Worm (Caenorhabditis elegans) whole organism, L1 larva: ENCODE data around the gene F54F7.14.

Experiments
- F16B12.6 ChIP-seq: fragments of 150-350 bp; optimal IDR thresholded peaks from 2 replicates; lab custom pipeline; 2014; ENCODE audit warnings: missing biosample characterization, missing genetic modification characterization
- dpl-1 ChIP-seq, 3 experiments: fragments of 150-350 bp in 2 of 3; sonication (generic microtip) in 1 of 3; optimal IDR thresholded peaks; 2 replicates each; lab custom pipeline; 2014 to 2017; ENCODE audit warnings: missing biosample characterization in 3 of 3, missing genetic modification characterization in 3 of 3, missing genetic modification reagents in 3 of 3
- fkh-8 ChIP-seq: sonication (generic microtip); optimal IDR thresholded peaks from 2 replicates; lab custom pipeline; 2016; ENCODE audit warnings: mild to moderate bottlenecking, missing genetic modification characterization, missing compliant biosample characterization
- nhr-12 ChIP-seq: sonication (generic microtip); optimal IDR thresholded peaks from 2 replicates; lab custom pipeline; 2017; ENCODE audit warnings: missing biosample characterization, missing genetic modification characterization
- snpc-4 ChIP-seq: fragments of 150-350 bp; optimal IDR thresholded peaks from 2 replicates; lab custom pipeline; 2014; ENCODE audit warnings: missing biosample characterization, missing genetic modification characterization
- unc-62 ChIP-seq: fragments of 150-350 bp; optimal IDR thresholded peaks from 2 replicates; lab custom pipeline; 2014; ENCODE audit warnings: missing biosample characterization, missing genetic modification reagents, missing genetic modification characterization

DNA sequence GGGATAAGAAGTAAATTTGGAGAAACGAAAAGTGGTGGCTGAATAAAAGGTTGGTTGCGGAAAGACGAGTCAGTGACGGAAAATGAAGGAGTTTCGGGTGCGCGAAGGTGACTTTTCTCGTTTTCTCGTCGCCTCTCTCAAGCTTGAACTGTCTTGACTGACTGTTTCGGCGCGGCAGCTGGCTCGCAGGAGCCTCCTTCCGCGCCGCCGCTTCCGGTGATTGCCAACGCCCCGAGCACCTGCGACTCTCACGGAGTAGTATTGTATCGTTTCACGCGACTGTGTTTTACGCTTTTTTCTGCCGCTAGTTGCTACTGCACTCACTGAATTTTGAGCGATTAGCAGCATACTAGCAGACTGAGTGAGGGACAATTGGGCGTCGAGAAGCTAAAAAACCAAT is 36.0 kb upstream of the F54F7.14 start, which contains the start of gene C34E11.2:
- TF ChIP-seq snpc-4 (tag; lab: Kevin White, UChicago), result no peak
- TF ChIP-seq nhr-12, result no peak
- TF ChIP-seq unc-62, result no peak
- TF ChIP-seq dpl-1 (GFP tag; optimal IDR thresholded peaks at IDR 0.05; lab: Kevin White, UChicago), result no peak
- TF ChIP-seq fkh-8 (tag; lab: Kevin White, UChicago), result no peak
- TF ChIP-seq F16B12.6 (tag; lab: Kevin White, UChicago), result no peak
